Worm (Caenorhabditis elegans) whole organism, young adult: ENCODE results near the gene ncl-1.
A peak's percentile ranks its signal among the peaks of the same experiment; 100 is the strongest.

ENCODE experiments used
- B0336.3 ChIP-seq: fragments of 200-800 bp; sonication (Bioruptor generic); IDR thresholded peaks from 2 replicates; pipeline ENCODE4 v1.3.6; 2022; ENCODE audit warnings: missing genetic modification characterization, missing compliant biosample characterization
- C06A6.2 ChIP-seq: fragments of 200-800 bp; sonication (Bioruptor generic); conservative IDR thresholded peaks from 2 replicates; pipeline ENCODE4 v1.3.6; 2022; ENCODE audit warnings: missing genetic modification characterization, missing compliant biosample characterization
- F49E8.2 ChIP-seq: sonication (generic microtip); optimal IDR thresholded peaks from 3 replicates; lab custom pipeline; 2017; ENCODE audit warnings: missing genetic modification characterization, mild to moderate bottlenecking, missing compliant biosample characterization, antibody characterized with exemption, moderate library complexity; ENCODE audit not compliant: insufficient read depth
- F52B5.7 ChIP-seq: sonication (generic microtip); optimal IDR thresholded peaks from 2 replicates; lab custom pipeline; 2016; ENCODE audit warnings: mild to moderate bottlenecking, missing genetic modification characterization, missing compliant biosample characterization
- K11D2.4 ChIP-seq: fragments of 200-800 bp; sonication (Bioruptor generic); IDR thresholded peaks from 2 replicates; pipeline ENCODE4 v1.3.6; 2022; ENCODE audit warnings: missing genetic modification reagents, missing genetic modification characterization, missing compliant biosample characterization
- K12H6.12 ChIP-seq: fragments of 200-800 bp; sonication (Bioruptor generic); optimal IDR thresholded peaks from 2 replicates; lab custom pipeline; 2018; ENCODE audit warnings: mild to moderate bottlenecking, missing genetic modification characterization, missing compliant biosample characterization
- T07F8.4 ChIP-seq: sonication (generic microtip); optimal IDR thresholded peaks from 2 replicates; lab custom pipeline; 2016; ENCODE audit warnings: mild to moderate bottlenecking, missing genetic modification characterization, moderate library complexity, missing compliant biosample characterization
- Y79H2A.3 ChIP-seq: fragments of 200-800 bp; sonication (Bioruptor generic); conservative IDR thresholded peaks from 2 replicates; pipeline ENCODE4 v1.3.6; 2022; ENCODE audit warnings: missing genetic modification reagents, missing genetic modification characterization, missing compliant biosample characterization
- ama-1 ChIP-seq, 3 experiments: fragments of 150-350 bp in 1 of 3; sonication (generic microtip) in 2 of 3; optimal IDR thresholded peaks; 2 replicates each; lab custom pipeline; 2014 to 2018; ENCODE audit warnings: missing biosample characterization in 2 of 3, missing genetic modification characterization in 2 of 3, missing genetic modification reagents in 2 of 3
- attf-5 ChIP-seq: fragments of 200-800 bp; sonication (Bioruptor generic); optimal IDR thresholded peaks from 2 replicates; lab custom pipeline; 2018; ENCODE audit warnings: mild to moderate bottlenecking, missing genetic modification characterization, missing compliant biosample characterization
- bed-1 ChIP-seq: fragments of 200-800 bp; sonication (Bioruptor generic); IDR thresholded peaks from 2 replicates; pipeline ENCODE4 v1.3.6; 2022; ENCODE audit warnings: missing genetic modification reagents, missing genetic modification characterization, missing compliant biosample characterization
- ccch-3 ChIP-seq: fragments of 200-800 bp; sonication (Bioruptor generic); optimal IDR thresholded peaks from 2 replicates; lab custom pipeline; 2018; ENCODE audit warnings: mild to moderate bottlenecking, missing genetic modification characterization, missing compliant biosample characterization
- ceh-27 ChIP-seq: fragments of 200-800 bp; sonication (Bioruptor generic); optimal IDR thresholded peaks from 2 replicates; lab custom pipeline; 2018; ENCODE audit warnings: mild to moderate bottlenecking, missing genetic modification characterization, moderate library complexity, missing compliant biosample characterization
- ceh-79 ChIP-seq: sonication (generic microtip); optimal IDR thresholded peaks from 2 replicates; lab custom pipeline; 2017; ENCODE audit warnings: mild to moderate bottlenecking, missing genetic modification characterization, missing compliant biosample characterization
- ceh-91 ChIP-seq: fragments of 200-800 bp; sonication (Bioruptor generic); IDR thresholded peaks from 2 replicates; pipeline ENCODE4 v1.3.6; 2022; ENCODE audit warnings: missing genetic modification reagents, missing genetic modification characterization, missing compliant biosample characterization
- chd-7 ChIP-seq: sonication (generic microtip); optimal IDR thresholded peaks from 2 replicates; lab custom pipeline; 2016; ENCODE audit warnings: mild to moderate bottlenecking, missing genetic modification characterization, moderate library complexity, missing compliant biosample characterization
- dox-1 ChIP-seq: fragments of 200-800 bp; sonication (Bioruptor generic); IDR thresholded peaks from 2 replicates; pipeline ENCODE4 v1.3.6; 2022; ENCODE audit warnings: missing genetic modification reagents, missing genetic modification characterization, missing compliant biosample characterization
- dpff-1 ChIP-seq: sonication (generic microtip); optimal IDR thresholded peaks from 2 replicates; lab custom pipeline; 2017; ENCODE audit warnings: mild to moderate bottlenecking, missing genetic modification characterization, missing compliant biosample characterization
- dpl-1 ChIP-seq: fragments of 150-350 bp; optimal IDR thresholded peaks from 2 replicates; lab custom pipeline; 2014; ENCODE audit warnings: missing biosample characterization, missing genetic modification reagents, missing genetic modification characterization
- efl-1 ChIP-seq: fragments of 150-350 bp; optimal IDR thresholded peaks from 2 replicates; lab custom pipeline; 2014; ENCODE audit warnings: missing biosample characterization, missing genetic modification reagents, missing genetic modification characterization
- egrh-3 ChIP-seq: fragments of 200-800 bp; sonication (Bioruptor generic); IDR thresholded peaks from 2 replicates; pipeline ENCODE4 v1.3.6; 2022; ENCODE audit warnings: missing genetic modification reagents, missing genetic modification characterization, missing compliant biosample characterization
- him-1 ChIP-seq: sonication (generic microtip); optimal IDR thresholded peaks from 2 replicates; lab custom pipeline; 2016; ENCODE audit warnings: missing genotype, missing genetic modification reagents, missing genetic modification characterization, missing compliant biosample characterization
- hmg-1.2 ChIP-seq: fragments of 200-800 bp; sonication (Bioruptor generic); IDR thresholded peaks from 2 replicates; pipeline ENCODE4 v1.3.6; 2022; ENCODE audit warnings: missing genetic modification reagents, missing genetic modification characterization, missing compliant biosample characterization
- hsf-1 ChIP-seq: fragments of 200-800 bp; sonication (Bioruptor generic); IDR thresholded peaks from 2 replicates; pipeline ENCODE4 v1.3.6; 2022; ENCODE audit warnings: missing genetic modification reagents, missing genetic modification characterization, missing compliant biosample characterization
- lag-1 ChIP-seq: fragments of 200-800 bp; sonication (Bioruptor generic); IDR thresholded peaks from 2 replicates; pipeline ENCODE4 v1.3.6; 2022; ENCODE audit warnings: missing genetic modification reagents, missing genetic modification characterization, missing compliant biosample characterization
- let-526 ChIP-seq: fragments of 200-800 bp; sonication (Bioruptor generic); IDR thresholded peaks from 2 replicates; pipeline ENCODE4 v1.3.6; 2022; ENCODE audit warnings: missing genetic modification reagents, missing genetic modification characterization, missing compliant biosample characterization
- lin-26 ChIP-seq: fragments of 200-800 bp; sonication (Bioruptor generic); IDR thresholded peaks from 2 replicates; pipeline ENCODE4 v1.3.6; 2022; ENCODE audit warnings: missing genetic modification reagents, missing genetic modification characterization, missing compliant biosample characterization
- lin-35 ChIP-seq, 3 experiments: fragments of 150-350 bp in 2 of 3; sonication (generic microtip) in 1 of 3; optimal IDR thresholded peaks; 2 replicates each; lab custom pipeline; 2014 to 2018; ENCODE audit warnings: missing biosample characterization in 3 of 3, missing genetic modification characterization in 3 of 3, missing genetic modification reagents in 3 of 3
- lin-54 ChIP-seq: fragments of 200-800 bp; sonication (Bioruptor generic); optimal IDR thresholded peaks from 2 replicates; lab custom pipeline; 2018; ENCODE audit warnings: mild to moderate bottlenecking, missing genetic modification characterization, missing compliant biosample characterization
- lsl-1 ChIP-seq: fragments of 200-800 bp; sonication (Bioruptor generic); optimal IDR thresholded peaks from 2 replicates; lab custom pipeline; 2018; ENCODE audit warnings: mild to moderate bottlenecking, missing genetic modification characterization, moderate library complexity, missing compliant biosample characterization
- madf-10 ChIP-seq: sonication (generic microtip); optimal IDR thresholded peaks from 2 replicates; lab custom pipeline; 2016; ENCODE audit warnings: mild to moderate bottlenecking, missing genetic modification characterization, missing compliant biosample characterization
- madf-6 ChIP-seq: fragments of 200-800 bp; sonication (Bioruptor generic); IDR thresholded peaks from 2 replicates; pipeline ENCODE4 v1.3.6; 2022; ENCODE audit warnings: missing genetic modification reagents, missing genetic modification characterization, missing compliant biosample characterization
- mcd-1 ChIP-seq: fragments of 200-800 bp; sonication (Bioruptor generic); IDR thresholded peaks from 2 replicates; pipeline ENCODE4 v1.3.6; 2022; ENCODE audit warnings: missing genetic modification reagents, missing genetic modification characterization, missing compliant biosample characterization
- mxl-1 ChIP-seq: sonication (generic microtip); optimal IDR thresholded peaks from 2 replicates; lab custom pipeline; 2016; ENCODE audit warnings: missing genetic modification characterization, missing compliant biosample characterization
- nfya-1 ChIP-seq: sonication (generic microtip); optimal IDR thresholded peaks from 2 replicates; lab custom pipeline; 2017; ENCODE audit warnings: antibody characterized with exemption, missing compliant biosample characterization, missing genetic modification characterization, borderline replicate concordance; ENCODE audit not compliant: insufficient read depth
- nfyb-1 ChIP-seq: fragments of 200-800 bp; sonication (Bioruptor generic); IDR thresholded peaks from 2 replicates; pipeline ENCODE4 v1.3.6; 2022; ENCODE audit warnings: missing genetic modification reagents, missing genetic modification characterization, missing compliant biosample characterization
- pbrm-1 ChIP-seq: fragments of 200-800 bp; sonication (Bioruptor generic); IDR thresholded peaks from 2 replicates; pipeline ENCODE4 v1.3.6; 2022; ENCODE audit warnings: missing genetic modification reagents, missing genetic modification characterization, missing compliant biosample characterization
- repo-1 ChIP-seq: sonication (generic microtip); optimal IDR thresholded peaks from 2 replicates; lab custom pipeline; 2017; ENCODE audit warnings: mild to moderate bottlenecking, missing genetic modification characterization, missing compliant biosample characterization
- snpc-4 ChIP-seq, 5 experiments: fragments of 150-350 bp in 1 of 5; sonication (generic microtip) in 4 of 5; optimal IDR thresholded peaks; 2 replicates each; lab custom pipeline; 2014 to 2018; ENCODE audit warnings: missing genetic modification characterization in 5 of 5, missing biosample characterization in 3 of 5, antibody characterized with exemption in 2 of 5, mild to moderate bottlenecking in 2 of 5, missing compliant biosample characterization in 2 of 5, missing genotype in 2 of 5, moderate library complexity in 2 of 5, missing genetic modification reagents in 1 of 5
- somi-1 ChIP-seq: fragments of 200-800 bp; sonication (Bioruptor generic); optimal IDR thresholded peaks from 2 replicates; lab custom pipeline; 2018; ENCODE audit warnings: mild to moderate bottlenecking, missing genetic modification characterization, missing compliant biosample characterization
- tbp1 ChIP-seq: fragments of 200-800 bp; sonication (Bioruptor generic); optimal IDR thresholded peaks from 2 replicates; lab custom pipeline; 2018; ENCODE audit warnings: mild to moderate bottlenecking, missing genetic modification characterization, missing compliant biosample characterization
- tbx-9 ChIP-seq: sonication (generic microtip); optimal IDR thresholded peaks from 2 replicates; lab custom pipeline; 2016; ENCODE audit warnings: borderline replicate concordance, missing genetic modification characterization, inconsistent platforms, missing compliant biosample characterization
- unc-62 ChIP-seq: fragments of 150-350 bp; optimal IDR thresholded peaks from 2 replicates; lab custom pipeline; 2014; ENCODE audit warnings: missing biosample characterization, missing genetic modification reagents, missing genetic modification characterization
- zfh-2 ChIP-seq: fragments of 200-800 bp; sonication (Bioruptor generic); conservative IDR thresholded peaks from 2 replicates; pipeline ENCODE4 v1.3.6; 2022; ENCODE audit warnings: missing genetic modification reagents, missing genetic modification characterization, missing compliant biosample characterization
- ztf-25 ChIP-seq: fragments of 200-800 bp; sonication (Bioruptor generic); IDR thresholded peaks from 2 replicates; pipeline ENCODE4 v1.3.6; 2022; ENCODE audit warnings: missing genetic modification reagents, missing genetic modification characterization, missing compliant biosample characterization
- ztf-28 ChIP-seq: fragments of 200-800 bp; sonication (Bioruptor generic); IDR thresholded peaks from 2 replicates; pipeline ENCODE4 v1.3.6; 2022; ENCODE audit warnings: missing genetic modification reagents, missing genetic modification characterization, missing compliant biosample characterization

ncl-1 gene

ce11 chrIII:7718318-7718717 is 1.2 kb upstream of the ncl-1 start (continued):
- TF ChIP-seq ceh-79 (tag; lab: Kevin White, UChicago) = no peak
- no peak for TF ChIP-seq ztf-25 (GFP tag; lab: Robert Waterston, UW)
- TF ChIP-seq dpff-1 (tag; lab: Kevin White, UChicago) = no peak
- no peak for TF ChIP-seq B0336.3
- no peak for TF ChIP-seq zfh-2
- TF ChIP-seq dpl-1 = no peak
- no peak for TF ChIP-seq let-526
- no peak for TF ChIP-seq lsl-1
- TF ChIP-seq ceh-27 (GFP tag; lab: Kevin White, UChicago) = no peak
- peak; percentile 62; the same call in 1 of the 2 replicates for TF ChIP-seq hmg-1.2 (GFP tag; lab: Robert Waterston, UW)
- peak; percentile 13 for TF ChIP-seq chd-7 (tag; lab: Kevin White, UChicago)
- no peak for TF ChIP-seq Y79H2A.3
- no peak for TF ChIP-seq bed-1 (GFP tag; lab: Robert Waterston, UW)
- no peak for TF ChIP-seq F52B5.7 (tag; lab: Kevin White, UChicago)
- no peak for TF ChIP-seq pbrm-1 (GFP tag; lab: Robert Waterston, UW)
- no peak for TF ChIP-seq lin-35 (GFP tag; optimal IDR thresholded peaks at IDR 0.05; lab: Kevin White, UChicago)
- TF ChIP-seq egrh-3 = no peak
- no peak for TF ChIP-seq lag-1 (GFP tag; lab: Robert Waterston, UW)
- TF ChIP-seq unc-62 (GFP tag; lab: Kevin White, UChicago) = no peak
- no peak for TF ChIP-seq snpc-4 (GFP tag; optimal IDR thresholded peaks at IDR 0.05; lab: Kevin White, UChicago)
- TF ChIP-seq snpc-4 (tag; optimal IDR thresholded peaks at IDR 0.05; lab: Kevin White, UChicago) = peak in 2 of 4 experiments; percentile 7 to 68
- TF ChIP-seq tbx-9 (tag; lab: Kevin White, UChicago) = no peak
- no peak for TF ChIP-seq T07F8.4 (tag; lab: Kevin White, UChicago)
- no peak for TF ChIP-seq mxl-1 (tag; lab: Kevin White, UChicago)
- TF ChIP-seq ztf-28 (GFP tag; lab: Robert Waterston, UW) = no peak
- no peak for TF ChIP-seq ccch-3
- no peak for TF ChIP-seq ama-1 (optimal IDR thresholded peaks at IDR 0.05; lab: Kevin White, UChicago)
- no peak for TF ChIP-seq ama-1 (GFP tag; optimal IDR thresholded peaks at IDR 0.05; lab: Kevin White, UChicago)
- no peak for TF ChIP-seq mcd-1 (GFP tag; lab: Robert Waterston, UW)
- peak; percentile 38 for TF ChIP-seq tbp1 (GFP tag; lab: Kevin White, UChicago)
- no peak for TF ChIP-seq efl-1
- TF ChIP-seq him-1 (tag; lab: Kevin White, UChicago) = no peak
- TF ChIP-seq nfya-1 (tag; lab: Kevin White, UChicago) = no peak
- TF ChIP-seq madf-6 (GFP tag; lab: Robert Waterston, UW) = no peak
- TF ChIP-seq hsf-1 (GFP tag; lab: Robert Waterston, UW) = no peak
- no peak for TF ChIP-seq F49E8.2

ce11 chrIII:7720861-7721260 is 1.3 kb downstream of the ncl-1 start:
- peak; percentile 21; the same call in 1 of the 2 replicates for TF ChIP-seq hmg-1.2 (GFP tag; lab: Robert Waterston, UW)
- no peak for TF ChIP-seq ceh-91 (GFP tag; lab: Robert Waterston, UW)
- TF ChIP-seq B0336.3 = no peak
- no peak for TF ChIP-seq egrh-3
- peak; percentile 63 for TF ChIP-seq somi-1 (GFP tag; lab: Kevin White, UChicago)
- TF ChIP-seq K11D2.4 = 0 out of 2 replicates have a peak, but pooled peaks have one; percentile 55
- TF ChIP-seq dox-1 (GFP tag; lab: Robert Waterston, UW) = peak; percentile 6; the same call in 1 of the 2 replicates
- peak; percentile 6 for TF ChIP-seq lin-54
- peak; percentile 40; the same call in 1 of the 2 replicates for TF ChIP-seq C06A6.2 (GFP tag; lab: Robert Waterston, UW)
- peak; percentile 35 for TF ChIP-seq repo-1 (tag; lab: Kevin White, UChicago)
- TF ChIP-seq snpc-4 (GFP tag; optimal IDR thresholded peaks at IDR 0.05; lab: Kevin White, UChicago) = no peak
- peak in 1 of 4 experiments; percentile 2 for TF ChIP-seq snpc-4 (tag; optimal IDR thresholded peaks at IDR 0.05; lab: Kevin White, UChicago)
- TF ChIP-seq nfyb-1 (GFP tag; lab: Robert Waterston, UW) = peak; percentile 87
- TF ChIP-seq ccch-3 = no peak
- peak; percentile 44; the same call in 1 of the 2 replicates for TF ChIP-seq pbrm-1 (GFP tag; lab: Robert Waterston, UW)
- peak; percentile 53; the same call in 1 of the 2 replicates for TF ChIP-seq lin-26
- TF ChIP-seq let-526 = peak; percentile 41; the same call in 1 of the 2 replicates
- no peak for TF ChIP-seq nfya-1 (tag; lab: Kevin White, UChicago)
- TF ChIP-seq mxl-1 (tag; lab: Kevin White, UChicago) = no peak
- TF ChIP-seq madf-10 = peak; percentile 13
- TF ChIP-seq F52B5.7 (tag; lab: Kevin White, UChicago) = no peak
- peak; percentile 42 for TF ChIP-seq attf-5 (GFP tag; lab: Kevin White, UChicago)
- TF ChIP-seq zfh-2 = peak; percentile 72; the same call in 1 of the 2 replicates
- TF ChIP-seq K12H6.12 = peak; percentile 50
